Worm (Caenorhabditis elegans) whole organism, mixed stage, embryonic: ENCODE results near the gene mtcu-2.
"Not testable (repeated sequence)": the region's sequence is repeated elsewhere in the genome, so short reads cannot be mapped to it uniquely, and the experiment has no call there.

ENCODE experiments used
- M03D4.4 ChIP-seq: sonication (generic microtip); optimal IDR thresholded peaks from 2 replicates; lab custom pipeline; 2017; ENCODE audit warnings: mild to moderate bottlenecking, missing genetic modification characterization, missing compliant biosample characterization
- bed-3 ChIP-seq: fragments of 200-800 bp; sonication (Bioruptor generic); optimal IDR thresholded peaks from 3 replicates; lab custom pipeline; 2018; ENCODE audit warnings: mild to moderate bottlenecking, missing genetic modification characterization, moderate library complexity, missing compliant biosample characterization
- ceh-39 ChIP-seq: fragments of 150-350 bp; optimal IDR thresholded peaks from 2 replicates; lab custom pipeline; 2014; ENCODE audit warnings: missing biosample characterization, missing genetic modification characterization
- ceh-43 ChIP-seq: fragments of 200-800 bp; sonication (Bioruptor generic); optimal IDR thresholded peaks from 2 replicates; lab custom pipeline; 2018; ENCODE audit warnings: mild to moderate bottlenecking, missing genetic modification characterization, moderate library complexity, missing compliant biosample characterization
- drap-1 ChIP-seq: fragments of 200-800 bp; sonication (Bioruptor generic); optimal IDR thresholded peaks from 3 replicates; lab custom pipeline; 2018; ENCODE audit warnings: mild to moderate bottlenecking, missing genetic modification characterization, missing compliant biosample characterization
- elt-1 ChIP-seq: sonication (generic microtip); optimal IDR thresholded peaks from 2 replicates; lab custom pipeline; 2017; ENCODE audit warnings: missing genetic modification characterization, mild to moderate bottlenecking, missing compliant biosample characterization, antibody characterized with exemption, moderate library complexity, borderline replicate concordance; ENCODE audit not compliant: insufficient read depth
- elt-3 ChIP-seq: fragments of 150-350 bp; optimal IDR thresholded peaks from 2 replicates; lab custom pipeline; 2014; ENCODE audit warnings: missing biosample characterization, missing genetic modification characterization
- flh-1 ChIP-seq: fragments of 200-800 bp; sonication (Bioruptor generic); optimal IDR thresholded peaks from 2 replicates; lab custom pipeline; 2018; ENCODE audit warnings: mild to moderate bottlenecking, missing genetic modification characterization, moderate library complexity, missing compliant biosample characterization
- ham-2 ChIP-seq: fragments of 200-800 bp; sonication (Bioruptor generic); optimal IDR thresholded peaks from 2 replicates; lab custom pipeline; 2018; ENCODE audit warnings: mild to moderate bottlenecking, missing genetic modification characterization, missing compliant biosample characterization
- hlh-1 ChIP-seq: fragments of 150-350 bp; optimal IDR thresholded peaks from 2 replicates; lab custom pipeline; 2014; ENCODE audit warnings: missing biosample characterization, missing genetic modification reagents, missing genetic modification characterization
- lin-13 ChIP-seq: fragments of 150-350 bp; optimal IDR thresholded peaks from 2 replicates; lab custom pipeline; 2014; ENCODE audit warnings: missing biosample characterization, missing genetic modification characterization
- lin-32 ChIP-seq: fragments of 200-800 bp; sonication (Bioruptor generic); optimal IDR thresholded peaks from 2 replicates; lab custom pipeline; 2018; ENCODE audit warnings: mild to moderate bottlenecking, missing genetic modification characterization, missing compliant biosample characterization
- lsy-2 ChIP-seq: fragments of 150-350 bp; optimal IDR thresholded peaks from 2 replicates; lab custom pipeline; 2014; ENCODE audit warnings: missing biosample characterization, missing genetic modification characterization
- mab-5 ChIP-seq: fragments of 150-350 bp; optimal IDR thresholded peaks from 2 replicates; lab custom pipeline; 2014; ENCODE audit warnings: missing biosample characterization, missing genetic modification characterization
- mep-1 ChIP-seq: fragments of 150-350 bp; optimal IDR thresholded peaks from 2 replicates; lab custom pipeline; 2017; ENCODE audit warnings: missing biosample characterization, missing genetic modification reagents, missing genetic modification characterization, inconsistent platforms
- mls-2 ChIP-seq: sonication (generic microtip); optimal IDR thresholded peaks from 2 replicates; lab custom pipeline; 2016; ENCODE audit warnings: mild to moderate bottlenecking, missing genetic modification characterization, moderate library complexity, missing compliant biosample characterization
- nhr-12 ChIP-seq: fragments of 150-350 bp; optimal IDR thresholded peaks from 2 replicates; lab custom pipeline; 2014; ENCODE audit warnings: missing biosample characterization, missing genetic modification characterization
- nhr-237 ChIP-seq: fragments of 150-350 bp; optimal IDR thresholded peaks from 2 replicates; lab custom pipeline; 2014; ENCODE audit warnings: missing biosample characterization, missing genetic modification characterization
- nhr-28 ChIP-seq: fragments of 150-350 bp; optimal IDR thresholded peaks from 2 replicates; lab custom pipeline; 2014; ENCODE audit warnings: missing biosample characterization, missing genetic modification characterization
- nhr-76 ChIP-seq: sonication (generic microtip); optimal IDR thresholded peaks from 2 replicates; lab custom pipeline; 2017; ENCODE audit warnings: missing biosample characterization, missing genetic modification characterization
- sem-2 ChIP-seq: fragments of 200-800 bp; sonication (Bioruptor generic); optimal IDR thresholded peaks from 2 replicates; lab custom pipeline; 2018; ENCODE audit warnings: mild to moderate bottlenecking, missing genetic modification characterization, missing compliant biosample characterization
- snpc-4 ChIP-seq: fragments of 150-350 bp; optimal IDR thresholded peaks from 2 replicates; lab custom pipeline; 2014; ENCODE audit warnings: missing biosample characterization, missing genetic modification characterization
- sptf-1 ChIP-seq: sonication (generic microtip); optimal IDR thresholded peaks from 2 replicates; lab custom pipeline; 2017; ENCODE audit warnings: mild to moderate bottlenecking, missing genetic modification characterization, moderate library complexity, missing compliant biosample characterization
- tbx-8 ChIP-seq: fragments of 200-800 bp; sonication (Bioruptor generic); optimal IDR thresholded peaks from 2 replicates; lab custom pipeline; 2018; ENCODE audit warnings: mild to moderate bottlenecking, missing genetic modification characterization, moderate library complexity, missing compliant biosample characterization
- unc-120 ChIP-seq: sonication (generic microtip); optimal IDR thresholded peaks from 2 replicates; lab custom pipeline; 2017; ENCODE audit warnings: missing genetic modification characterization, missing compliant biosample characterization; ENCODE audit not compliant: poor library complexity, severe bottlenecking
- unc-39 ChIP-seq: fragments of 150-350 bp; optimal IDR thresholded peaks from 2 replicates; lab custom pipeline; 2014; ENCODE audit warnings: missing biosample characterization, missing genetic modification characterization
- unc-62 ChIP-seq: fragments of 150-350 bp; optimal IDR thresholded peaks from 2 replicates; lab custom pipeline; 2014; ENCODE audit warnings: missing biosample characterization, missing genetic modification reagents, missing genetic modification characterization
- ztf-11 ChIP-seq: fragments of 150-350 bp; optimal IDR thresholded peaks from 2 replicates; lab custom pipeline; 2014; ENCODE audit warnings: missing biosample characterization, missing genetic modification characterization

mtcu-2 gene

ce11 chrII:10010914-10011313 is 22.1 kb downstream of the mtcu-2 start:
- TF ChIP-seq nhr-28 (tag; lab: Kevin White, UChicago) (no peak), mep-1 (tag; lab: Kevin White, UChicago) (no peak)

ce11 chrII:10008552-10008951 is 24.5 kb downstream of the mtcu-2 start:
- TF ChIP-seq nhr-76 (no peak), lsy-2 (tag; lab: Kevin White, UChicago) (no peak), sptf-1 (tag; lab: Kevin White, UChicago) (no peak), M03D4.4 (tag; lab: Kevin White, UChicago) (no peak)

- TF ChIP-seq M03D4.4 (tag; lab: Kevin White, UChicago): no peak
- TF ChIP-seq tbx-8 (GFP tag; lab: Kevin White, UChicago): no peak
- TF ChIP-seq lin-13 (tag; lab: Kevin White, UChicago): no peak
- no peak for TF ChIP-seq unc-62 (GFP tag; lab: Kevin White, UChicago)
- no peak for TF ChIP-seq nhr-12
- no peak for TF ChIP-seq ztf-11 (tag; lab: Kevin White, UChicago)
- TF ChIP-seq sptf-1 (tag; lab: Kevin White, UChicago): no peak
- no peak for TF ChIP-seq lin-32 (GFP tag; lab: Kevin White, UChicago)
- TF ChIP-seq nhr-76: no peak
- TF ChIP-seq nhr-28 (tag; lab: Kevin White, UChicago): no peak
Observed at ce11 chrII:10007917-10008316, 25.1 kb downstream of the mtcu-2 start, which contains the start of gene ZK892.5. Gene ZK892.5 (plus strand): TSS chrII:10008217.

- not testable (repeated sequence) for TF ChIP-seq nhr-237 (tag; lab: Kevin White, UChicago); lsy-2 (tag; lab: Kevin White, UChicago); drap-1 (GFP tag; lab: Kevin White, UChicago)
- TF ChIP-seq, all 35 proteins: peak for 0; not testable (repeated sequence) for 35
Observed at ce11 chrII:10006266-10006665, 26.7 kb downstream of the mtcu-2 start, which contains the start of gene ZK892.4. Gene ZK892.4 (plus strand): TSS chrII:10006566.

- TF ChIP-seq ceh-43 (GFP tag; lab: Kevin White, UChicago) (no peak), nhr-12 (no peak), ceh-39 (tag; lab: Kevin White, UChicago) (no peak), snpc-4 (tag; lab: Kevin White, UChicago) (no peak), flh-1 (GFP tag; lab: Kevin White, UChicago) (no peak), mls-2 (tag; lab: Kevin White, UChicago) (no peak), ham-2 (GFP tag; lab: Kevin White, UChicago) (no peak), elt-3 (tag; lab: Kevin White, UChicago) (no peak), hlh-1 (no peak), sem-2 (no peak), lin-32 (GFP tag; lab: Kevin White, UChicago) (no peak), mab-5 (tag; lab: Kevin White, UChicago) (no peak)
Observed at ce11 chrII:10001546-10001945, 31.5 kb downstream of the mtcu-2 start, which contains the start of gene ZK892.3. Gene ZK892.3 (plus strand): TSS chrII:10001846.

- TF ChIP-seq elt-3 (tag; lab: Kevin White, UChicago) (no peak), elt-1 (tag; lab: Kevin White, UChicago) (no peak), nhr-237 (tag; lab: Kevin White, UChicago) (no peak), ham-2 (GFP tag; lab: Kevin White, UChicago) (no peak), drap-1 (GFP tag; lab: Kevin White, UChicago) (no peak), flh-1 (GFP tag; lab: Kevin White, UChicago) (no peak), bed-3 (no peak), unc-39 (tag; lab: Kevin White, UChicago) (no peak), lin-32 (GFP tag; lab: Kevin White, UChicago) (no peak), ceh-43 (GFP tag; lab: Kevin White, UChicago) (no peak), lin-13 (tag; lab: Kevin White, UChicago) (no peak)
Observed at ce11 chrII:10001065-10001464, 31.9 kb downstream of the mtcu-2 start, which contains the start of gene nlt-1. Gene nlt-1 (minus strand): TSS chrII:10001142.

ce11 chrII:9994679-9995078 is 38.3 kb downstream of the mtcu-2 start:
- no peak for TF ChIP-seq nhr-28 (tag; lab: Kevin White, UChicago)
- TF ChIP-seq drap-1 (GFP tag; lab: Kevin White, UChicago): no peak
- TF ChIP-seq mls-2 (tag; lab: Kevin White, UChicago): no peak
- no peak for TF ChIP-seq nhr-76
- TF ChIP-seq lin-13 (tag; lab: Kevin White, UChicago): no peak
- no peak for TF ChIP-seq unc-120 (tag; lab: Kevin White, UChicago)
